Worm (Caenorhabditis elegans) whole organism, L1 larva: ENCODE results near the gene vps-33.1.
A peak's percentile ranks its signal among the peaks of the same experiment; 100 is the strongest.

Experiments used
- C34B4.2 ChIP-seq: sonication (generic microtip); optimal IDR thresholded peaks from 2 replicates; lab custom pipeline; 2017; ENCODE audit warnings: mild to moderate bottlenecking, missing genetic modification characterization, missing compliant biosample characterization
- F16B12.6 ChIP-seq: fragments of 150-350 bp; optimal IDR thresholded peaks from 2 replicates; lab custom pipeline; 2014; ENCODE audit warnings: missing biosample characterization, missing genetic modification characterization
- Y116A8C.19 ChIP-seq: sonication (generic microtip); optimal IDR thresholded peaks from 2 replicates; lab custom pipeline; 2016; ENCODE audit warnings: missing compliant biosample characterization, missing genetic modification characterization, borderline replicate concordance
- aha-1 ChIP-seq: fragments of 150-350 bp; optimal IDR thresholded peaks from 2 replicates; lab custom pipeline; 2014; ENCODE audit warnings: missing biosample characterization, missing genetic modification characterization
- aly-2 ChIP-seq: fragments of 150-350 bp; optimal IDR thresholded peaks from 2 replicates; lab custom pipeline; 2014; ENCODE audit warnings: missing biosample characterization, missing genetic modification characterization
- blmp-1 ChIP-seq: fragments of 150-350 bp; optimal IDR thresholded peaks from 2 replicates; lab custom pipeline; 2014; ENCODE audit warnings: missing biosample characterization, missing genetic modification characterization
- ceh-63 ChIP-seq: fragments of 200-800 bp; sonication (Bioruptor generic); optimal IDR thresholded peaks from 2 replicates; lab custom pipeline; 2018; ENCODE audit warnings: mild to moderate bottlenecking, missing genetic modification characterization, missing compliant biosample characterization
- ceh-88 ChIP-seq: fragments of 200-800 bp; sonication (Bioruptor generic); IDR thresholded peaks from 2 replicates; pipeline ENCODE4 v1.3.6; 2022; ENCODE audit warnings: missing genetic modification characterization, missing compliant biosample characterization
- ces-1 ChIP-seq: fragments of 150-350 bp; optimal IDR thresholded peaks from 2 replicates; lab custom pipeline; 2014; ENCODE audit warnings: missing biosample characterization, missing genetic modification reagents, missing genetic modification characterization
- efl-1 ChIP-seq, 4 experiments: fragments of 150-350 bp; optimal IDR thresholded peaks in 3 of 4; peaks in 1 of 4; 1 replicate in 1 of 4; 2 replicates in 3 of 4; lab custom pipeline; 2014; ENCODE audit warnings: missing biosample characterization in 2 of 4, missing genetic modification characterization in 2 of 4, missing genetic modification reagents in 2 of 4
- efl-3 ChIP-seq: fragments of 200-800 bp; sonication (Bioruptor generic); optimal IDR thresholded peaks from 2 replicates; lab custom pipeline; 2018; ENCODE audit warnings: mild to moderate bottlenecking, missing genetic modification characterization, missing compliant biosample characterization
- egl-27 ChIP-seq, 2 experiments: fragments of 150-350 bp in 1 of 2; sonication (generic microtip); optimal IDR thresholded peaks; 3 replicates each; lab custom pipeline; 2017 to 2018; ENCODE audit warnings: missing biosample characterization in 2 of 2, missing genetic modification characterization in 2 of 2, missing genetic modification reagents in 2 of 2
- elt-2 ChIP-seq: sonication (generic microtip); optimal IDR thresholded peaks from 2 replicates; lab custom pipeline; 2016; ENCODE audit warnings: missing genetic modification characterization, mild to moderate bottlenecking, inconsistent platforms, missing compliant biosample characterization, missing genetic modification reagents
- ets-5 ChIP-seq: fragments of 200-800 bp; sonication (Bioruptor generic); IDR thresholded peaks from 2 replicates; pipeline ENCODE4 v1.3.6; 2022; ENCODE audit warnings: missing genetic modification characterization, missing compliant biosample characterization
- fkh-4 ChIP-seq: sonication (generic microtip); optimal IDR thresholded peaks from 2 replicates; lab custom pipeline; 2016; ENCODE audit warnings: missing compliant biosample characterization, missing genetic modification characterization, borderline replicate concordance
- fos-1 ChIP-seq: fragments of 150-350 bp; optimal IDR thresholded peaks from 2 replicates; lab custom pipeline; 2014; ENCODE audit warnings: missing biosample characterization, missing genetic modification characterization
- hlh-4 ChIP-seq: sonication (generic microtip); optimal IDR thresholded peaks from 2 replicates; lab custom pipeline; 2016; ENCODE audit warnings: mild to moderate bottlenecking, missing genetic modification characterization, missing compliant biosample characterization
- irx-1 ChIP-seq: sonication (generic microtip); optimal IDR thresholded peaks from 2 replicates; lab custom pipeline; 2016; ENCODE audit warnings: missing genetic modification characterization, missing compliant biosample characterization
- jun-1 ChIP-seq: fragments of 150-350 bp; optimal IDR thresholded peaks from 2 replicates; lab custom pipeline; 2014; ENCODE audit warnings: missing biosample characterization, missing genetic modification reagents, missing genetic modification characterization
- lin-14 ChIP-seq: fragments of 200-800 bp; sonication (Bioruptor generic); optimal IDR thresholded peaks from 2 replicates; lab custom pipeline; 2018; ENCODE audit warnings: mild to moderate bottlenecking, missing genetic modification characterization, moderate library complexity, missing compliant biosample characterization
- lin-15B ChIP-seq: fragments of 150-350 bp; sonication (generic microtip); optimal IDR thresholded peaks from 3 replicates; lab custom pipeline; 2014; ENCODE audit warnings: missing biosample characterization, missing genetic modification characterization
- lin-35 ChIP-seq, 2 experiments: fragments of 150-350 bp; optimal IDR thresholded peaks; 2 replicates each; lab custom pipeline; 2014; ENCODE audit warnings: missing biosample characterization in 2 of 2, missing genetic modification characterization in 2 of 2, missing genetic modification reagents in 2 of 2
- lin-39 ChIP-seq: fragments of 150-350 bp; optimal IDR thresholded peaks from 2 replicates; lab custom pipeline; 2014; ENCODE audit warnings: missing biosample characterization, missing genetic modification reagents, missing genetic modification characterization
- lir-3 ChIP-seq: sonication (generic microtip); optimal IDR thresholded peaks from 2 replicates; lab custom pipeline; 2016; ENCODE audit warnings: mild to moderate bottlenecking, missing genetic modification characterization, moderate library complexity, missing compliant biosample characterization; ENCODE audit not compliant: poor library complexity
- lsy-2 ChIP-seq, 2 experiments: fragments of 150-350 bp; optimal IDR thresholded peaks; 2 replicates each; lab custom pipeline; 2014; ENCODE audit warnings: missing biosample characterization in 2 of 2, missing genetic modification characterization in 2 of 2
- mdl-1 ChIP-seq, 2 experiments: fragments of 150-350 bp; optimal IDR thresholded peaks; 2 replicates each; lab custom pipeline; 2014 to 2017; ENCODE audit warnings: missing biosample characterization in 2 of 2, missing genetic modification characterization in 2 of 2, inconsistent platforms in 1 of 2
- nhr-11 ChIP-seq: fragments of 150-350 bp; optimal IDR thresholded peaks from 2 replicates; lab custom pipeline; 2014; ENCODE audit warnings: missing biosample characterization, missing genetic modification characterization
- nhr-12 ChIP-seq: sonication (generic microtip); optimal IDR thresholded peaks from 2 replicates; lab custom pipeline; 2017; ENCODE audit warnings: missing biosample characterization, missing genetic modification characterization
- nhr-19 ChIP-seq: fragments of 200-800 bp; sonication (Bioruptor generic); conservative IDR thresholded peaks from 2 replicates; pipeline ENCODE4 v1.3.6; 2022; ENCODE audit warnings: missing genetic modification characterization, missing compliant biosample characterization
- nhr-20 ChIP-seq: sonication (generic microtip); optimal IDR thresholded peaks from 2 replicates; lab custom pipeline; 2016; ENCODE audit warnings: mild to moderate bottlenecking, missing genetic modification characterization, missing compliant biosample characterization
- nhr-71 ChIP-seq: sonication (generic microtip); optimal IDR thresholded peaks from 2 replicates; lab custom pipeline; 2016; ENCODE audit warnings: mild to moderate bottlenecking, missing genetic modification characterization, moderate library complexity, missing compliant biosample characterization
- nhr-76 ChIP-seq: sonication (generic microtip); optimal IDR thresholded peaks from 2 replicates; lab custom pipeline; 2017; ENCODE audit warnings: missing biosample characterization, missing genetic modification characterization
- nhr-77 ChIP-seq: fragments of 150-350 bp; optimal IDR thresholded peaks from 2 replicates; lab custom pipeline; 2014; ENCODE audit warnings: missing biosample characterization, missing genetic modification characterization
- nhr-84 ChIP-seq: sonication (generic microtip); optimal IDR thresholded peaks from 2 replicates; lab custom pipeline; 2017; ENCODE audit warnings: missing biosample characterization, missing genetic modification characterization
- nhr-85 ChIP-seq: sonication (generic microtip); peaks from one replicate; lab custom pipeline; 2016; ENCODE audit warnings: missing genetic modification characterization, inconsistent platforms, missing compliant biosample characterization
- pag-3 ChIP-seq: sonication (generic microtip); optimal IDR thresholded peaks from 2 replicates; lab custom pipeline; 2017; ENCODE audit warnings: missing genetic modification characterization, mild to moderate bottlenecking, missing compliant biosample characterization, antibody characterized with exemption, borderline replicate concordance; ENCODE audit not compliant: insufficient read depth
- rnt-1 ChIP-seq: sonication (generic microtip); optimal IDR thresholded peaks from 2 replicates; lab custom pipeline; 2016; ENCODE audit warnings: mild to moderate bottlenecking, missing genetic modification characterization, moderate library complexity, missing compliant biosample characterization
- skn-1 ChIP-seq: fragments of 150-350 bp; optimal IDR thresholded peaks from 2 replicates; lab custom pipeline; 2014; ENCODE audit warnings: missing biosample characterization, missing genetic modification characterization
- snpc-4 ChIP-seq: fragments of 150-350 bp; optimal IDR thresholded peaks from 2 replicates; lab custom pipeline; 2014; ENCODE audit warnings: missing biosample characterization, missing genetic modification characterization
- sptf-1 ChIP-seq: fragments of 150-350 bp; optimal IDR thresholded peaks from 2 replicates; lab custom pipeline; 2014; ENCODE audit warnings: missing biosample characterization, missing genetic modification characterization
- sup-37 ChIP-seq: fragments of 200-800 bp; sonication (Bioruptor generic); optimal IDR thresholded peaks from 2 replicates; lab custom pipeline; 2018; ENCODE audit warnings: mild to moderate bottlenecking, missing genetic modification characterization, missing compliant biosample characterization
- tbx-2 ChIP-seq: sonication (generic microtip); optimal IDR thresholded peaks from 2 replicates; lab custom pipeline; 2016; ENCODE audit warnings: missing genetic modification characterization, missing compliant biosample characterization
- tlp-1 ChIP-seq: fragments of 150-350 bp; optimal IDR thresholded peaks from 2 replicates; lab custom pipeline; 2014; ENCODE audit warnings: missing biosample characterization, missing genetic modification characterization
- unc-130 ChIP-seq: fragments of 150-350 bp; optimal IDR thresholded peaks from 2 replicates; lab custom pipeline; 2017; ENCODE audit warnings: missing biosample characterization, missing genetic modification characterization, inconsistent platforms
- unc-30 ChIP-seq: sonication (generic microtip); optimal IDR thresholded peaks from 2 replicates; lab custom pipeline; 2017; ENCODE audit warnings: missing biosample characterization, missing genetic modification characterization
- unc-62 ChIP-seq: fragments of 150-350 bp; optimal IDR thresholded peaks from 2 replicates; lab custom pipeline; 2014; ENCODE audit warnings: missing biosample characterization, missing genetic modification reagents, missing genetic modification characterization
- unc-86 ChIP-seq: sonication (generic microtip); optimal IDR thresholded peaks from 2 replicates; lab custom pipeline; 2016; ENCODE audit warnings: missing genetic modification characterization, missing compliant biosample characterization
- unc-98 ChIP-seq: fragments of 200-800 bp; sonication (Bioruptor generic); IDR thresholded peaks from 2 replicates; pipeline ENCODE4 v1.3.6; 2022; ENCODE audit warnings: missing genetic modification characterization, missing compliant biosample characterization
- zag-1 ChIP-seq: fragments of 150-350 bp; optimal IDR thresholded peaks from 2 replicates; lab custom pipeline; 2014; ENCODE audit warnings: missing biosample characterization, missing genetic modification characterization
- zip-4 ChIP-seq: fragments of 200-800 bp; sonication (Bioruptor generic); optimal IDR thresholded peaks from 2 replicates; lab custom pipeline; 2018; ENCODE audit warnings: mild to moderate bottlenecking, missing genetic modification characterization, moderate library complexity, missing compliant biosample characterization
- ztf-11 ChIP-seq, 2 experiments: sonication (generic microtip); optimal IDR thresholded peaks; 2 replicates each; lab custom pipeline; 2016 to 2017; ENCODE audit warnings: missing genetic modification characterization in 2 of 2, missing biosample characterization in 1 of 2, missing compliant biosample characterization in 1 of 2
- ztf-4 ChIP-seq: fragments of 150-350 bp; optimal IDR thresholded peaks from 2 replicates; lab custom pipeline; 2014; ENCODE audit warnings: missing biosample characterization, missing genetic modification characterization

vps-33.1 gene

DNA sequence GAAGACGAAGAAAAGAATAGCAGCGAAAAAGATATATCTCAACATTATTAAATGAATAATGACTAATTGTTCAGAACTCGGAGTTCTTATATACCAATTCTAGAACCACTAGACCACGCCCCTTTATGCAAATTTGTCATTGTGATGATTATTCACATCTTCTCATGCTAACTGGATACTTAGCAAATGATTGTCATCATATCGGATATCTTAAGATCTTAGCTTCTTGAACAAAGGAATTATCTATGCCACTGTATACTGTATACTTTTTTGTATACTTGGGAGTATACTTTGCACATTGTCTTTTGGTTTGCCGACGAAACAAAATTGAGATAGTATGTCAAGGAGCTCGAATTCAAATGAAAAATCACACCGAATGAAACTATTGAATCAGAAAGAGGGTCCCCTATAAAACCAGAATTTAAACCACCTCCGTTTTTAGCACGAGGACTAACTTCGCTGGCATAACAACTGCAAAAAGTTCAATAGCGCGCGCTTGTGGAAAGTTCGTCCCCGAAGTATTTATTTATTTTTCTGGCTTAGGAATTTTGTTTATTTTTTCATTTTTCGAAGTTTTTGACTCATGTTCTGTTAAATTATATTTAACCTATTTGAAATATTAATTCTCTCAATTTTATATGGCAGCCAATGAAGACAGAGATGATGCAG, at the start of gene vps-33.1, which contains the start of gene sdz-1:
Gene vps-33.1 (plus strand): TSS at position 639 of the 669 bp plus-strand sequence.
Gene sdz-1 (minus strand): TSS at position 51 of the 669 bp plus-strand sequence.
- TF ChIP-seq zip-4 (GFP tag; lab: Kevin White, UChicago) = no peak
- TF ChIP-seq jun-1 = no peak
- no peak for TF ChIP-seq unc-30 (tag; lab: Kevin White, UChicago)
- no peak for TF ChIP-seq zag-1 (tag; lab: Kevin White, UChicago)
- TF ChIP-seq lin-14 (GFP tag; lab: Kevin White, UChicago) = peak; percentile 49
- TF ChIP-seq ceh-88 (GFP tag; lab: Robert Waterston, UW) = no peak
- peak; percentile 42 for TF ChIP-seq snpc-4 (tag; lab: Kevin White, UChicago)
- no peak for TF ChIP-seq nhr-84
- TF ChIP-seq efl-3 (GFP tag; lab: Kevin White, UChicago) = no peak
- TF ChIP-seq nhr-12 (tag; lab: Kevin White, UChicago) = no peak
- no peak for TF ChIP-seq sup-37 (GFP tag; lab: Kevin White, UChicago)
- TF ChIP-seq Y116A8C.19 = no peak
- peak; percentile 63 for TF ChIP-seq nhr-85 (tag; lab: Kevin White, UChicago)
- no peak for TF ChIP-seq C34B4.2
- peak; percentile 63 for TF ChIP-seq blmp-1 (tag; lab: Kevin White, UChicago)
- no peak for TF ChIP-seq ztf-4 (tag; lab: Kevin White, UChicago)
- peak; percentile 24 for TF ChIP-seq unc-130
- TF ChIP-seq ztf-11 (tag; optimal IDR thresholded peaks at IDR 0.05; lab: Kevin White, UChicago) = peak in 1 of 2 experiments; percentile 58
- TF ChIP-seq nhr-71 (tag; lab: Kevin White, UChicago) = peak; percentile 61
- TF ChIP-seq F16B12.6 (tag; lab: Kevin White, UChicago) = peak; percentile 49
- no peak for TF ChIP-seq elt-2 (tag; lab: Kevin White, UChicago)
- 0 out of 2 replicates have a peak, but pooled peaks have one; percentile 17 for TF ChIP-seq nhr-19 (GFP tag; lab: Robert Waterston, UW)
- peak; percentile 34 for TF ChIP-seq nhr-20 (tag; lab: Kevin White, UChicago)
- peak; percentile 42 to 86 for TF ChIP-seq lsy-2 (tag; optimal IDR thresholded peaks at IDR 0.05; lab: Kevin White, UChicago)
- no peak for TF ChIP-seq unc-86 (tag; lab: Kevin White, UChicago)
- TF ChIP-seq nhr-11 (tag; lab: Kevin White, UChicago) = no peak
- no peak for TF ChIP-seq aha-1 (tag; lab: Kevin White, UChicago)
- no peak for TF ChIP-seq irx-1 (tag; lab: Kevin White, UChicago)
- TF ChIP-seq unc-62 = no peak
- no peak for TF ChIP-seq unc-98 (GFP tag; lab: Robert Waterston, UW)
- TF ChIP-seq lir-3 (tag; lab: Kevin White, UChicago) = peak; percentile 74
- TF ChIP-seq fos-1 (tag; lab: Kevin White, UChicago) = no peak
- no peak for TF ChIP-seq ces-1
- TF ChIP-seq lin-15B (tag; lab: Kevin White, UChicago) = peak; percentile 44
- TF ChIP-seq nhr-76 (tag; lab: Kevin White, UChicago) = no peak
- peak; percentile 3 for TF ChIP-seq nhr-77
- peak; percentile 55 for TF ChIP-seq tbx-2
- TF ChIP-seq egl-27 (tag; optimal IDR thresholded peaks at IDR 0.05; lab: Kevin White, UChicago) = no peak
- TF ChIP-seq mdl-1 (tag; optimal IDR thresholded peaks at IDR 0.05; lab: Kevin White, UChicago) = peak in 1 of 2 experiments; percentile 58
- no peak for TF ChIP-seq aly-2
- no peak for TF ChIP-seq sptf-1 (tag; lab: Kevin White, UChicago)
- no peak for TF ChIP-seq pag-3
- no peak for TF ChIP-seq ets-5
- TF ChIP-seq efl-1 (optimal IDR thresholded peaks at IDR 0.05; lab: Kevin White, UChicago) = peak; percentile 73 to 89
- peak; percentile 90 to 98 for TF ChIP-seq efl-1 (GFP tag; optimal IDR thresholded peaks at IDR 0.05 in 1 of 2; lab: Kevin White, UChicago)
- peak; percentile 91 for TF ChIP-seq rnt-1 (tag; lab: Kevin White, UChicago)
- peak; percentile 91 to 94 for TF ChIP-seq lin-35 (GFP tag; optimal IDR thresholded peaks at IDR 0.05; lab: Kevin White, UChicago)
- TF ChIP-seq ceh-63 (GFP tag; lab: Kevin White, UChicago) = no peak
- TF ChIP-seq lin-39 = no peak
- TF ChIP-seq tlp-1 (tag; lab: Kevin White, UChicago) = no peak
- peak; percentile 66 for TF ChIP-seq skn-1 (tag; lab: Kevin White, UChicago)
- no peak for TF ChIP-seq hlh-4
- peak; percentile 10 for TF ChIP-seq fkh-4 (tag; lab: Kevin White, UChicago)
